Fruit fly (Drosophila melanogaster) whole organism, embryonic: ENCODE results near the gene CG46303.

Experiments used
- Antp ChIP-seq: fragments of 200-800 bp; sonication (Bioruptor generic); optimal IDR thresholded peaks from 3 replicates; lab custom pipeline; 2016; ENCODE audit warnings: missing biosample characterization, missing genetic modification characterization
- Atf-2 ChIP-seq: fragments of 200-800 bp; sonication (Bioruptor generic); optimal IDR thresholded peaks from 2 replicates; lab custom pipeline; 2016; ENCODE audit warnings: missing biosample characterization, missing genetic modification characterization
- Atf6 ChIP-seq: fragments of 200-800 bp; sonication (Bioruptor generic); IDR thresholded peaks from 2 replicates; pipeline ENCODE4 v1.3.6; 2022; ENCODE audit warnings: missing biosample characterization, missing genetic modification characterization
- Awh ChIP-seq: fragments of 200-800 bp; sonication (Bioruptor generic); IDR thresholded peaks from 2 replicates; pipeline ENCODE4, ENCODE4 v1.3.6; 2022; ENCODE audit warnings: missing biosample characterization, missing genetic modification characterization
- Blimp-1 ChIP-seq: fragments of 200-800 bp; sonication (Bioruptor generic); optimal IDR thresholded peaks from 3 replicates; lab custom pipeline; 2018; ENCODE audit warnings: missing biosample characterization, missing genetic modification characterization, mild to moderate bottlenecking, moderate library complexity, missing genetic modification reagents
- CG10431 ChIP-seq: fragments of 200-800 bp; sonication (Bioruptor generic); optimal IDR thresholded peaks from 3 replicates; lab custom pipeline; 2018; ENCODE audit warnings: missing biosample characterization, mild to moderate bottlenecking, missing genetic modification characterization
- CG12659 ChIP-seq: fragments of 200-800 bp; sonication (Bioruptor generic); optimal IDR thresholded peaks from 3 replicates; lab custom pipeline; 2017; ENCODE audit warnings: mild to moderate bottlenecking, missing biosample characterization, missing genetic modification reagents, missing genetic modification characterization
- CG17361 ChIP-seq: fragments of 200-800 bp; sonication (Bioruptor generic); IDR thresholded peaks from 3 replicates; pipeline ENCODE4 v1.3.6; 2022; ENCODE audit warnings: missing biosample characterization, missing genetic modification characterization
- CG17612 ChIP-seq: fragments of 200-800 bp; sonication (Bioruptor generic); IDR thresholded peaks from 2 replicates; pipeline ENCODE4 v1.3.6; 2022; ENCODE audit warnings: missing biosample characterization, missing genetic modification characterization
- CG18011 ChIP-seq: fragments of 200-800 bp; sonication (Bioruptor generic); optimal IDR thresholded peaks from 2 replicates; lab custom pipeline; 2017; ENCODE audit warnings: missing biosample characterization, missing genetic modification characterization, mild to moderate bottlenecking, moderate library complexity, missing genotype
- CG3163 ChIP-seq: fragments of 200-800 bp; sonication (Bioruptor generic); optimal IDR thresholded peaks from 3 replicates; lab custom pipeline; 2016; ENCODE audit warnings: missing biosample characterization, missing genetic modification characterization
- CG32767 ChIP-seq: fragments of 200-800 bp; sonication (Bioruptor generic); IDR thresholded peaks from 2 replicates; pipeline ENCODE4 v1.3.6; 2022; ENCODE audit warnings: missing biosample characterization, missing genetic modification characterization
- CG3995 ChIP-seq: fragments of 200-800 bp; sonication (Bioruptor generic); optimal IDR thresholded peaks from 3 replicates; lab custom pipeline; 2016; ENCODE audit warnings: missing biosample characterization, missing genetic modification characterization
- CG4328 ChIP-seq: fragments of 200-800 bp; sonication (Bioruptor generic); optimal IDR thresholded peaks from 3 replicates; lab custom pipeline; 2017; ENCODE audit warnings: missing biosample characterization, missing genetic modification reagents, missing genetic modification characterization
- CG7963 ChIP-seq: fragments of 200-800 bp; sonication (Bioruptor generic); IDR thresholded peaks from 3 replicates; pipeline ENCODE4 v1.3.6; 2022; ENCODE audit warnings: missing biosample characterization, missing genetic modification characterization; ENCODE audit not compliant: partially characterized antibody
- CG8924 ChIP-seq: fragments of 200-800 bp; optimal IDR thresholded peaks from 3 replicates; lab custom pipeline; 2019; ENCODE audit warnings: missing biosample characterization, mild to moderate bottlenecking, missing genetic modification characterization, moderate library complexity
- CG9609 ChIP-seq: fragments of 200-800 bp; sonication (Bioruptor generic); optimal IDR thresholded peaks from 3 replicates; lab custom pipeline; 2016; ENCODE audit warnings: missing biosample characterization, missing genetic modification characterization
- CG9932 ChIP-seq: fragments of 200-800 bp; sonication (Bioruptor generic); IDR thresholded peaks from 2 replicates; pipeline ENCODE4 v1.3.6; 2022; ENCODE audit warnings: missing biosample characterization, missing genetic modification characterization
- Doc2 ChIP-seq: fragments of 200-800 bp; sonication (Bioruptor generic); IDR thresholded peaks from 2 replicates; pipeline ENCODE4 v1.3.6; 2022; ENCODE audit warnings: missing biosample characterization, missing genetic modification characterization
- HmgZ ChIP-seq: fragments of 200-800 bp; sonication (Bioruptor generic); optimal IDR thresholded peaks from 2 replicates; lab custom pipeline; 2018; ENCODE audit warnings: missing biosample characterization, mild to moderate bottlenecking, missing genetic modification characterization
- Mad ChIP-seq: fragments of 200-800 bp; sonication (Bioruptor generic); optimal IDR thresholded peaks from 2 replicates; lab custom pipeline; 2016; ENCODE audit warnings: missing biosample characterization, missing genetic modification characterization
- Med ChIP-seq: fragments of 200-800 bp; sonication (Bioruptor generic); peaks from one replicate; lab custom pipeline; 2016; ENCODE audit warnings: missing biosample characterization, missing genetic modification characterization, mild to moderate bottlenecking, inconsistent platforms, moderate library complexity
- Mrtf ChIP-seq: fragments of 200-800 bp; sonication (Bioruptor generic); IDR thresholded peaks from 3 replicates; pipeline ENCODE4 v1.3.6; 2022; ENCODE audit warnings: missing biosample characterization, missing genetic modification characterization
- NC2β ChIP-seq: fragments of 200-800 bp; sonication (Bioruptor generic); optimal IDR thresholded peaks from 2 replicates; lab custom pipeline; 2016; ENCODE audit warnings: missing biosample characterization, missing genetic modification characterization
- Optix ChIP-seq: fragments of 200-800 bp; sonication (Bioruptor generic); IDR thresholded peaks from 3 replicates; pipeline ENCODE4 v1.3.6; 2022; ENCODE audit warnings: missing biosample characterization, missing genetic modification characterization
- Side ChIP-seq: fragments of 200-800 bp; sonication (Bioruptor generic); optimal IDR thresholded peaks from 2 replicates; lab custom pipeline; 2016; ENCODE audit warnings: missing biosample characterization, missing genetic modification characterization
- Six4 ChIP-seq: fragments of 200-800 bp; sonication (Bioruptor generic); optimal IDR thresholded peaks from 2 replicates; lab custom pipeline; 2016; ENCODE audit warnings: missing biosample characterization, missing genetic modification characterization
- Stat92E ChIP-seq, 3 experiments: fragments of >200 bp in 2 of 3; fragments of 200-800 bp in 1 of 3; sonication (Bioruptor generic) in 1 of 3; optimal IDR thresholded peaks; 2 replicates each; lab custom pipeline; 2017 to 2019; ENCODE audit warnings: missing biosample characterization in 3 of 3, missing genetic modification characterization in 3 of 3, mild to moderate bottlenecking in 1 of 3, moderate library complexity in 1 of 3
- croc ChIP-seq: fragments of 200-800 bp; sonication (Bioruptor generic); conservative IDR thresholded peaks from 3 replicates; pipeline ENCODE4 v1.3.6; 2022; ENCODE audit warnings: missing biosample characterization, missing genetic modification characterization
- crp ChIP-seq, 2 experiments: fragments of 200-800 bp; sonication (Bioruptor generic); optimal IDR thresholded peaks; 2 replicates in 1 of 2; 3 replicates in 1 of 2; lab custom pipeline; 2017; ENCODE audit warnings: missing biosample characterization in 2 of 2, missing genetic modification characterization in 2 of 2, mild to moderate bottlenecking in 1 of 2, moderate library complexity in 1 of 2
- dan ChIP-seq: fragments of 200-800 bp; sonication (Bioruptor generic); IDR thresholded peaks from 2 replicates; pipeline ENCODE4 v1.3.6; 2022; ENCODE audit warnings: missing biosample characterization, missing genetic modification characterization
- dm ChIP-seq: fragments of 200-800 bp; sonication (Bioruptor generic); optimal IDR thresholded peaks from 3 replicates; lab custom pipeline; 2016; ENCODE audit warnings: missing biosample characterization, missing genetic modification characterization
- dmrt99B ChIP-seq: fragments of 200-800 bp; sonication (Bioruptor generic); optimal IDR thresholded peaks from 2 replicates; lab custom pipeline; 2018; ENCODE audit warnings: missing biosample characterization, mild to moderate bottlenecking, missing genetic modification characterization, moderate library complexity
- h ChIP-seq: fragments of >200 bp; optimal IDR thresholded peaks from 2 replicates; lab custom pipeline; 2017
- ind ChIP-seq: fragments of 200-800 bp; sonication (Bioruptor generic); optimal IDR thresholded peaks from 3 replicates; lab custom pipeline; 2016; ENCODE audit warnings: missing biosample characterization, missing genetic modification characterization
- inv ChIP-seq: fragments of 200-800 bp; sonication (Bioruptor generic); IDR thresholded peaks from 2 replicates; pipeline ENCODE4 v1.3.6; 2022; ENCODE audit warnings: missing biosample characterization, missing genetic modification characterization; ENCODE audit not compliant: partially characterized antibody
- jigr1 ChIP-seq: fragments of 200-800 bp; sonication (Bioruptor generic); IDR thresholded peaks from 3 replicates; pipeline ENCODE4 v1.3.6; 2022; ENCODE audit warnings: missing biosample characterization, missing genetic modification characterization
- maf-S ChIP-seq: fragments of 200-800 bp; sonication (Bioruptor generic); optimal IDR thresholded peaks from 2 replicates; lab custom pipeline; 2016; ENCODE audit warnings: missing biosample characterization, missing genetic modification characterization
- mam ChIP-seq: fragments of 200-800 bp; sonication (Bioruptor generic); optimal IDR thresholded peaks from 3 replicates; lab custom pipeline; 2016; ENCODE audit warnings: missing biosample characterization, missing genetic modification characterization
- nau ChIP-seq: fragments of 200-800 bp; sonication (Bioruptor generic); optimal IDR thresholded peaks from 3 replicates; lab custom pipeline; 2017; ENCODE audit warnings: missing biosample characterization, mild to moderate bottlenecking, missing genetic modification characterization, missing genetic modification reagents
- nerfin-1 ChIP-seq: fragments of 200-800 bp; sonication (Bioruptor generic); optimal IDR thresholded peaks from 3 replicates; lab custom pipeline; 2019; ENCODE audit warnings: missing biosample characterization, mild to moderate bottlenecking, missing genetic modification characterization, moderate library complexity
- nerfin-2 ChIP-seq: fragments of 200-800 bp; sonication (Bioruptor generic); IDR thresholded peaks from 2 replicates; pipeline ENCODE4 v1.3.6; 2022; ENCODE audit warnings: missing biosample characterization, missing genetic modification characterization; ENCODE audit not compliant: partially characterized antibody
- pan ChIP-seq, 4 experiments: fragments of >200 bp in 3 of 4; fragments of 200-800 bp in 1 of 4; sonication (Bioruptor generic) in 1 of 4; optimal IDR thresholded peaks in 3 of 4; IDR thresholded peaks in 1 of 4; 2 replicates each; pipeline versions ENCODE4 v1.3.6 to Lab custom; 2017 to 2022; ENCODE audit warnings: missing biosample characterization in 2 of 4, missing genetic modification characterization in 2 of 4, mixed read lengths in 1 of 4
- peb ChIP-seq: fragments of 200-800 bp; sonication (Bioruptor generic); IDR thresholded peaks from 2 replicates; pipeline ENCODE4 v1.3.6; 2022; ENCODE audit warnings: missing biosample characterization, missing genetic modification characterization
- pzg ChIP-seq: fragments of 200-800 bp; sonication (Bioruptor generic); optimal IDR thresholded peaks from 3 replicates; lab custom pipeline; 2018; ENCODE audit warnings: missing biosample characterization, mild to moderate bottlenecking, missing genetic modification characterization, moderate library complexity
- sens ChIP-seq: fragments of 200-800 bp; sonication (Bioruptor generic); peaks from one replicate; lab custom pipeline; 2016; ENCODE audit warnings: missing biosample characterization, missing genetic modification characterization
- sisA ChIP-seq: fragments of 200-800 bp; sonication (Bioruptor generic); IDR thresholded peaks from 2 replicates; pipeline ENCODE4 v1.3.6; 2022; ENCODE audit warnings: missing biosample characterization, missing genetic modification characterization
- so ChIP-seq: fragments of 200-800 bp; sonication (Bioruptor generic); IDR thresholded peaks from 3 replicates; pipeline ENCODE4 v1.3.6; 2022; ENCODE audit warnings: missing biosample characterization, missing genetic modification characterization
- ssp ChIP-seq: fragments of 200-800 bp; sonication (Bioruptor generic); IDR thresholded peaks from 2 replicates; pipeline ENCODE4 v1.3.6; 2022; ENCODE audit warnings: missing biosample characterization, missing genetic modification characterization
- tio ChIP-seq: fragments of 200-800 bp; sonication (Bioruptor generic); optimal IDR thresholded peaks from 2 replicates; lab custom pipeline; 2017; ENCODE audit warnings: missing biosample characterization, missing genetic modification characterization, inconsistent platforms
- unc-4 ChIP-seq: fragments of 200-800 bp; sonication (Bioruptor generic); IDR thresholded peaks from 2 replicates; pipeline ENCODE4 v1.3.6; 2022; ENCODE audit warnings: missing biosample characterization, missing genetic modification characterization; ENCODE audit not compliant: partially characterized antibody

The CG46303 gene

dm6 chr3R:5833948-5834504, 12.3 kb downstream of the CG46303 start (continued):
- TF ChIP-seq CG7963 (GFP tag; lab: Robert Waterston, UW) (no peak), ind (no peak), Six4 (GFP tag; lab: Kevin White, UChicago) (no peak), Antp (GFP tag; lab: Kevin White, UChicago) (peak; percentile 11), ssp (GFP tag; lab: Robert Waterston, UW) (no peak), CG3163 (no peak), Side (no peak), crp (GFP tag; optimal IDR thresholded peaks at IDR 0.05; lab: Kevin White, UChicago) (no peak), maf-S (no peak), nau (GFP tag; lab: Kevin White, UChicago) (no peak), NC2β (GFP tag; lab: Kevin White, UChicago) (no peak), CG8924 (no peak), jigr1 (no peak), CG9609 (GFP tag; lab: Kevin White, UChicago) (no peak), Med (GFP tag; lab: Kevin White, UChicago) (peak; percentile 83), nerfin-1 (no peak), CG12659 (GFP tag; lab: Kevin White, UChicago) (no peak), CG17361 (no peak), pan (optimal IDR thresholded peaks at IDR 0.05; lab: Kevin White, UChicago) (no peak), pan (GFP tag; optimal IDR thresholded peaks at IDR 0.05 in 1 of 2, IDR thresholded peaks at IDR 0.05 in 1 of 2) (peak in 1 of 2 experiments; percentile 54), CG4328 (GFP tag; lab: Kevin White, UChicago) (no peak), dmrt99B (peak; percentile 44), pzg (no peak), CG10431 (GFP tag; lab: Kevin White, UChicago) (no peak), mam (GFP tag; lab: Kevin White, UChicago) (no peak), croc (GFP tag; lab: Robert Waterston, UW) (no peak), CG32767 (GFP tag; lab: Robert Waterston, UW) (no peak), so (GFP tag; lab: Robert Waterston, UW) (0 out of 3 replicates have a peak, but pooled peaks have one; percentile 39), HmgZ (no peak), Mad (GFP tag; lab: Kevin White, UChicago) (no peak), inv (no peak), dan (GFP tag; lab: Robert Waterston, UW) (no peak), Stat92E (GFP tag; optimal IDR thresholded peaks at IDR 0.05; lab: Kevin White, UChicago) (no peak), dm (no peak), CG18011 (no peak), Atf6 (GFP tag; lab: Robert Waterston, UW) (no peak), nerfin-2 (GFP tag; lab: Robert Waterston, UW) (no peak), h (lab: Kevin White, UChicago) (no peak), sens (GFP tag; lab: Kevin White, UChicago) (peak; percentile 75), Blimp-1 (GFP tag; lab: Kevin White, UChicago) (no peak), Optix (GFP tag; lab: Robert Waterston, UW) (no peak), CG3995 (GFP tag; lab: Kevin White, UChicago) (no peak), Awh (GFP tag; lab: Robert Waterston, UW) (no peak), Mrtf (GFP tag; lab: Robert Waterston, UW) (no peak), unc-4 (GFP tag; lab: Robert Waterston, UW) (no peak), CG9932 (GFP tag; lab: Robert Waterston, UW) (0 out of 2 replicates have a peak, but pooled peaks have one; percentile 27), tio (GFP tag; lab: Kevin White, UChicago) (no peak), Atf-2 (GFP tag; lab: Kevin White, UChicago) (no peak), peb (GFP tag; lab: Robert Waterston, UW) (no peak), sisA (GFP tag; lab: Robert Waterston, UW) (peak; percentile 41; the same call in 1 of the 2 replicates), CG17612 (GFP tag; lab: Robert Waterston, UW) (no peak), Doc2 (no peak)
